Worm (Caenorhabditis elegans) whole organism, L4 larva: ENCODE results near the gene R08A2.7.
"Not testable (repeated sequence)": the region's sequence is repeated elsewhere in the genome, so short reads cannot be mapped to it uniquely, and the experiment has no call there.

Source experiments
- R02D3.7 ChIP-seq: fragments of 150-350 bp; sonication (generic microtip); optimal IDR thresholded peaks from 3 replicates; lab custom pipeline; 2014; ENCODE audit warnings: missing biosample characterization, missing genetic modification characterization
- ama-1 ChIP-seq: fragments of 150-350 bp; optimal IDR thresholded peaks from 2 replicates; lab custom pipeline; 2014; ENCODE audit warnings: inconsistent platforms, mixed read lengths
- duxl-1 ChIP-seq: sonication (generic microtip); optimal IDR thresholded peaks from 2 replicates; lab custom pipeline; 2016; ENCODE audit warnings: mild to moderate bottlenecking, missing genetic modification characterization, moderate library complexity, missing compliant biosample characterization; ENCODE audit not compliant: poor library complexity
- egl-27 ChIP-seq: sonication (generic microtip); optimal IDR thresholded peaks from 3 replicates; lab custom pipeline; 2017; ENCODE audit warnings: missing biosample characterization, missing genetic modification reagents, missing genetic modification characterization
- mes-2 ChIP-seq: sonication (generic microtip); optimal IDR thresholded peaks from 2 replicates; lab custom pipeline; 2016; ENCODE audit warnings: missing genotype, mild to moderate bottlenecking, missing genetic modification characterization, missing compliant biosample characterization; ENCODE audit not compliant: poor library complexity, severe bottlenecking
- unc-130 ChIP-seq: sonication (generic microtip); optimal IDR thresholded peaks from 2 replicates; lab custom pipeline; 2016; ENCODE audit warnings: missing genetic modification reagents, missing genetic modification characterization, missing compliant biosample characterization

DNA sequence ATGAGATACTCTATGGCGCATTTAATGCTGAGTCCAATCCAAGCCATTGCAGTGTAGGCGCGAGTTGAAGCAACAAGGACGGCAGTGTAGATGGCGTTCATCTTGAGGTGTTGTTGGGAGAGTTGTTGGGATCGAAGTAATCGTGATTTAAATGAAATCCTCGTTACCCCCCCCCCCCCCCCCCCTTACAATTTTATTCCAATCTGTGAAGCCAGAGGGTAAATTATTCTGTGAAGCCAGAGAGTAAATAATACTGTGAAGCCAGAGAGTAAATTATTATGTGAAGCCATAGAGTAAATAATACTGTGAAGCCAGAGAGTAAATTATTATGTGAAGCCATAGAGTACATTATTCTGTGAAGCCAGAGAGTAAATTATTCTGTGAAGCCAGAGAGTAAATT lies 27.2 kb downstream of the R08A2.7 start, which contains the start of gene nspa-10:
- not testable (repeated sequence) for TF ChIP-seq egl-27 (tag; lab: Kevin White, UChicago); duxl-1 (tag; lab: Kevin White, UChicago); mes-2 (tag; lab: Kevin White, UChicago); ama-1 (lab: Kevin White, UChicago); unc-130 (GFP tag; lab: Kevin White, UChicago); R02D3.7 (tag; lab: Kevin White, UChicago)
